Worm (Caenorhabditis elegans) whole organism, L2 larva: ENCODE data around the gene srbc-61.

Experiments used
- C34F6.9 ChIP-seq: fragments of 150-350 bp; optimal IDR thresholded peaks from 2 replicates; lab custom pipeline; 2014; ENCODE audit warnings: missing biosample characterization, missing genetic modification characterization
- ama-1 ChIP-seq: fragments of 150-350 bp; optimal IDR thresholded peaks from 2 replicates; lab custom pipeline; 2018; ENCODE audit warnings: inconsistent platforms
- ceh-82 ChIP-seq: fragments of 150-350 bp; optimal IDR thresholded peaks from 2 replicates; lab custom pipeline; 2014; ENCODE audit warnings: missing biosample characterization, missing genetic modification characterization
- crh-2 ChIP-seq: sonication (generic microtip); optimal IDR thresholded peaks from 2 replicates; lab custom pipeline; 2017; ENCODE audit warnings: missing biosample characterization, missing genetic modification characterization
- egl-27 ChIP-seq: sonication (generic microtip); optimal IDR thresholded peaks from 3 replicates; lab custom pipeline; 2017; ENCODE audit warnings: missing biosample characterization, missing genetic modification reagents, missing genetic modification characterization
- elt-1 ChIP-seq: fragments of 150-350 bp; optimal IDR thresholded peaks from 2 replicates; lab custom pipeline; 2014; ENCODE audit warnings: missing biosample characterization, missing genetic modification characterization
- fos-1 ChIP-seq: fragments of 150-350 bp; optimal IDR thresholded peaks from 2 replicates; lab custom pipeline; 2014; ENCODE audit warnings: missing biosample characterization, missing genetic modification characterization
- gmeb-1 ChIP-seq: fragments of 150-350 bp; optimal IDR thresholded peaks from 2 replicates; lab custom pipeline; 2014; ENCODE audit warnings: missing biosample characterization, missing genetic modification characterization
- lin-39 ChIP-seq: fragments of 150-350 bp; optimal IDR thresholded peaks from 2 replicates; lab custom pipeline; 2014; ENCODE audit warnings: missing biosample characterization, missing genetic modification reagents, missing genetic modification characterization
- mab-5 ChIP-seq: fragments of 150-350 bp; optimal IDR thresholded peaks from 2 replicates; lab custom pipeline; 2014; ENCODE audit warnings: missing biosample characterization, missing genetic modification characterization
- mdl-1 ChIP-seq, 2 experiments: fragments of 150-350 bp in 1 of 2; sonication (generic microtip) in 1 of 2; optimal IDR thresholded peaks; 2 replicates each; lab custom pipeline; 2017; ENCODE audit warnings: missing biosample characterization in 2 of 2, missing genetic modification characterization in 2 of 2
- nhr-10 ChIP-seq: sonication (generic microtip); optimal IDR thresholded peaks from 2 replicates; lab custom pipeline; 2017; ENCODE audit warnings: missing biosample characterization, missing genetic modification characterization
- nhr-21 ChIP-seq: fragments of 150-350 bp; optimal IDR thresholded peaks from 2 replicates; lab custom pipeline; 2014; ENCODE audit warnings: missing biosample characterization, missing genetic modification characterization
- nhr-77 ChIP-seq: fragments of 150-350 bp; optimal IDR thresholded peaks from 2 replicates; lab custom pipeline; 2014; ENCODE audit warnings: missing biosample characterization, missing genetic modification characterization
- peb-1 ChIP-seq: fragments of 150-350 bp; optimal IDR thresholded peaks from 2 replicates; lab custom pipeline; 2014; ENCODE audit warnings: missing biosample characterization, missing genetic modification characterization
- sem-4 ChIP-seq: fragments of 150-350 bp; optimal IDR thresholded peaks from 2 replicates; lab custom pipeline; 2014; ENCODE audit warnings: missing biosample characterization, missing genetic modification reagents, missing genetic modification characterization
- skn-1 ChIP-seq: sonication (generic microtip); optimal IDR thresholded peaks from 2 replicates; lab custom pipeline; 2017; ENCODE audit warnings: missing biosample characterization, missing genetic modification characterization
- sma-3 ChIP-seq: sonication (generic microtip); optimal IDR thresholded peaks from 2 replicates; lab custom pipeline; 2016; ENCODE audit warnings: missing genetic modification reagents, missing genetic modification characterization, missing compliant biosample characterization
- unc-39 ChIP-seq: fragments of 150-350 bp; optimal IDR thresholded peaks from 2 replicates; lab custom pipeline; 2014; ENCODE audit warnings: missing biosample characterization, missing genetic modification characterization
- unc-62 ChIP-seq: fragments of 150-350 bp; optimal IDR thresholded peaks from 2 replicates; lab custom pipeline; 2014; ENCODE audit warnings: missing biosample characterization, missing genetic modification reagents, missing genetic modification characterization
- zag-1 ChIP-seq: fragments of 150-350 bp; optimal IDR thresholded peaks from 2 replicates; lab custom pipeline; 2014; ENCODE audit warnings: missing biosample characterization, missing genetic modification characterization
- ztf-4 ChIP-seq: fragments of 150-350 bp; optimal IDR thresholded peaks from 2 replicates; lab custom pipeline; 2014; ENCODE audit warnings: missing biosample characterization, missing genetic modification characterization

Gene srbc-61

DNA sequence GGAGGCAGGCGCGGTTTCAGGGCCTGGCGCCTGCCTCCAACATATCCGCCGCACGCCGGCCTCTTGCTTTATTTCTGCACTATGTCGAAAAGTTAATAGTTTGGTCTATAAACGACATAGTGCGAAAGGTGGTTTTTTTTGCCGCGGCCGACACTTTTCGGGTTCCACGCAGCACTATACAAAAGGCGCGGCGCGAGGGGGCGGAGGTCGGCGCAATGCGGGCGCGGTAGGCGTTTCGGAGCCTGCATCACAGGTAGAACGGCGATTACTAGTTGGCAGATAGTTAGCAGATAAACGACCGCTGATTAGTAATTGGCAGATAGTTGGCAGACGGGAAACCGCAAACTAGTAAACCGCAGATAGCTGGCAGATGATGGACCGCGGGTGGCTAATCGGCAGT lies 36.2 kb downstream of the srbc-61 start:
- TF ChIP-seq lin-39 (no peak), nhr-21 (no peak), mdl-1 (tag; optimal IDR thresholded peaks at IDR 0.05; lab: Kevin White, UChicago) (no peak), elt-1 (tag; lab: Kevin White, UChicago) (no peak), crh-2 (tag; lab: Kevin White, UChicago) (no peak), ceh-82 (tag; lab: Kevin White, UChicago) (no peak), peb-1 (tag; lab: Kevin White, UChicago) (no peak), unc-62 (GFP tag; lab: Kevin White, UChicago) (no peak), zag-1 (tag; lab: Kevin White, UChicago) (no peak), nhr-10 (tag; lab: Kevin White, UChicago) (no peak), nhr-77 (tag; lab: Kevin White, UChicago) (no peak), sem-4 (tag; lab: Kevin White, UChicago) (no peak), ama-1 (lab: Kevin White, UChicago) (no peak), mab-5 (tag; lab: Kevin White, UChicago) (no peak), ztf-4 (tag; lab: Kevin White, UChicago) (no peak), C34F6.9 (tag; lab: Kevin White, UChicago) (no peak), sma-3 (no peak), skn-1 (tag; lab: Kevin White, UChicago) (no peak), egl-27 (tag; lab: Kevin White, UChicago) (no peak)

- no peak for TF ChIP-seq fos-1 (tag; lab: Kevin White, UChicago)
Observed at ce11 chrV:17513831-17514230, 37.2 kb downstream of the srbc-61 start.

- TF ChIP-seq unc-39 (tag; lab: Kevin White, UChicago) (no peak), gmeb-1 (peak; percentile 26)
Observed at ce11 chrV:17520735-17521134, 44.1 kb downstream of the srbc-61 start, which contains the start of gene fbxa-136. fbxa-136 (plus strand) TSS chrV:17521035.
